Fruit fly (Drosophila melanogaster) whole organism, embryonic: ENCODE data around the gene Arp10.

Experiments
- CG1024 ChIP-seq: fragments of 200-800 bp; sonication (Bioruptor generic); IDR thresholded peaks from 2 replicates; pipeline ENCODE4 v1.3.6; 2022; ENCODE audit warnings: missing biosample characterization, missing genetic modification characterization
- CG11504 ChIP-seq: fragments of 200-800 bp; sonication (Bioruptor generic); optimal IDR thresholded peaks from 3 replicates; lab custom pipeline; 2019; ENCODE audit warnings: missing biosample characterization, mild to moderate bottlenecking, missing genetic modification characterization, moderate library complexity
- CG12391 ChIP-seq: fragments of 200-800 bp; sonication (Bioruptor generic); optimal IDR thresholded peaks from 3 replicates; lab custom pipeline; 2018; ENCODE audit warnings: missing biosample characterization, mild to moderate bottlenecking, missing genetic modification characterization, moderate library complexity
- CG12942 ChIP-seq: fragments of 200-800 bp; sonication (Bioruptor generic); optimal IDR thresholded peaks from 3 replicates; lab custom pipeline; 2016; ENCODE audit warnings: missing biosample characterization, missing genetic modification characterization
- CG14441 ChIP-seq: fragments of 200-800 bp; sonication (Bioruptor generic); IDR thresholded peaks from 2 replicates; pipeline ENCODE4 v1.3.6; 2022; ENCODE audit warnings: missing biosample characterization, missing genetic modification characterization
- CG15479 ChIP-seq: fragments of 200-800 bp; sonication (Bioruptor generic); optimal IDR thresholded peaks from 3 replicates; lab custom pipeline; 2019; ENCODE audit warnings: missing biosample characterization, mild to moderate bottlenecking, missing genetic modification characterization, moderate library complexity
- CG17359 ChIP-seq: fragments of 200-800 bp; sonication (Bioruptor generic); optimal IDR thresholded peaks from 3 replicates; lab custom pipeline; 2018; ENCODE audit warnings: missing biosample characterization, mild to moderate bottlenecking, missing genetic modification characterization, moderate library complexity
- CG18599 ChIP-seq: fragments of 200-800 bp; sonication (Bioruptor generic); optimal IDR thresholded peaks from 3 replicates; lab custom pipeline; 2017; ENCODE audit warnings: missing biosample characterization, missing genetic modification characterization, mild to moderate bottlenecking, moderate library complexity, missing genetic modification reagents
- CG2116 ChIP-seq: fragments of 200-800 bp; sonication (Bioruptor generic); optimal IDR thresholded peaks from 3 replicates; lab custom pipeline; 2018; ENCODE audit warnings: missing biosample characterization, mild to moderate bottlenecking, missing genetic modification characterization
- CG2120 ChIP-seq: fragments of 200-800 bp; sonication (Bioruptor generic); optimal IDR thresholded peaks from 3 replicates; lab custom pipeline; 2016; ENCODE audit warnings: missing biosample characterization, missing genetic modification characterization
- CG2129 ChIP-seq: fragments of 200-800 bp; sonication (Bioruptor generic); IDR thresholded peaks from 2 replicates; pipeline ENCODE4 v1.3.6; 2022; ENCODE audit warnings: missing biosample characterization, missing genetic modification characterization; ENCODE audit not compliant: partially characterized antibody
- CG31365 ChIP-seq: fragments of 200-800 bp; sonication (Bioruptor generic); optimal IDR thresholded peaks from 2 replicates; lab custom pipeline; 2018; ENCODE audit warnings: missing biosample characterization, mild to moderate bottlenecking, missing genetic modification characterization
- CG3163 ChIP-seq: fragments of 200-800 bp; sonication (Bioruptor generic); optimal IDR thresholded peaks from 3 replicates; lab custom pipeline; 2016; ENCODE audit warnings: missing biosample characterization, missing genetic modification characterization
- CG32532 ChIP-seq: fragments of 200-800 bp; sonication (Bioruptor generic); IDR thresholded peaks from 2 replicates; pipeline ENCODE4 v1.3.6; 2022; ENCODE audit warnings: missing biosample characterization, missing genetic modification characterization
- CG3838 ChIP-seq: fragments of 200-800 bp; sonication (Bioruptor generic); optimal IDR thresholded peaks from 3 replicates; lab custom pipeline; 2016; ENCODE audit warnings: missing biosample characterization, missing genetic modification characterization
- CG7745 ChIP-seq: fragments of 200-800 bp; sonication (Bioruptor generic); optimal IDR thresholded peaks from 2 replicates; lab custom pipeline; 2018; ENCODE audit warnings: missing biosample characterization, mild to moderate bottlenecking, missing genetic modification characterization, moderate library complexity
- CG9797 ChIP-seq: fragments of 200-800 bp; sonication (Bioruptor generic); optimal IDR thresholded peaks from 3 replicates; lab custom pipeline; 2018; ENCODE audit warnings: missing biosample characterization, mild to moderate bottlenecking, missing genetic modification characterization
- CHES-1-like ChIP-seq: fragments of 200-800 bp; sonication (Bioruptor generic); optimal IDR thresholded peaks from 2 replicates; lab custom pipeline; 2016; ENCODE audit warnings: missing biosample characterization, missing genetic modification characterization
- Camta ChIP-seq: fragments of 200-800 bp; sonication (Bioruptor generic); optimal IDR thresholded peaks from 2 replicates; lab custom pipeline; 2016; ENCODE audit warnings: missing biosample characterization, missing genetic modification characterization
- CrebB ChIP-seq: fragments of 200-800 bp; sonication (Bioruptor generic); optimal IDR thresholded peaks from 3 replicates; lab custom pipeline; 2018; ENCODE audit warnings: missing biosample characterization, mild to moderate bottlenecking, missing genetic modification characterization
- Dll ChIP-seq: fragments of 200-800 bp; sonication (Bioruptor generic); IDR thresholded peaks from 4 replicates; pipeline ENCODE4 v1.3.6; 2022; ENCODE audit warnings: missing biosample characterization, missing genetic modification characterization; ENCODE audit not compliant: partially characterized antibody
- Dp ChIP-seq: fragments of 200-800 bp; sonication (Bioruptor generic); optimal IDR thresholded peaks from 2 replicates; lab custom pipeline; 2018; ENCODE audit warnings: missing biosample characterization, mild to moderate bottlenecking, missing genetic modification characterization, moderate library complexity
- Fer3 ChIP-seq: fragments of 200-800 bp; sonication (Bioruptor generic); optimal IDR thresholded peaks from 2 replicates; lab custom pipeline; 2018; ENCODE audit warnings: missing biosample characterization, mild to moderate bottlenecking, missing genetic modification characterization, moderate library complexity
- GATAe ChIP-seq: fragments of 200-800 bp; sonication (Bioruptor generic); conservative IDR thresholded peaks from 2 replicates; pipeline ENCODE4 v1.3.6; 2022; ENCODE audit warnings: missing biosample characterization, missing genetic modification characterization
- Gsc ChIP-seq: fragments of 200-800 bp; sonication (Bioruptor generic); IDR thresholded peaks from 2 replicates; pipeline ENCODE4 v1.3.6; 2022; ENCODE audit warnings: missing biosample characterization, missing genetic modification characterization
- Lpt ChIP-seq: fragments of >200 bp; optimal IDR thresholded peaks from 2 replicates; lab custom pipeline; 2018; ENCODE audit warnings: missing biosample characterization, missing genetic modification characterization
- Max ChIP-seq: fragments of 200-800 bp; sonication (Bioruptor generic); optimal IDR thresholded peaks from 2 replicates; lab custom pipeline; 2016; ENCODE audit warnings: missing biosample characterization, mild to moderate bottlenecking, missing genetic modification characterization
- NC2α ChIP-seq: fragments of 200-800 bp; sonication (Bioruptor generic); optimal IDR thresholded peaks from 2 replicates; lab custom pipeline; 2016; ENCODE audit warnings: missing biosample characterization, missing genetic modification characterization
- Ptx1 ChIP-seq: fragments of 200-800 bp; sonication (Bioruptor generic); IDR thresholded peaks from 2 replicates; pipeline ENCODE4 v1.3.6; 2022; ENCODE audit warnings: missing biosample characterization, missing genetic modification characterization
- Ravus ChIP-seq: fragments of 200-800 bp; sonication (Bioruptor generic); IDR thresholded peaks from 2 replicates; pipeline ENCODE4 v1.3.6; 2022; ENCODE audit warnings: missing biosample characterization, missing genetic modification characterization
- al ChIP-seq: fragments of 200-800 bp; sonication (Bioruptor generic); IDR thresholded peaks from 2 replicates; pipeline ENCODE4 v1.3.6; 2022; ENCODE audit warnings: missing biosample characterization, missing genetic modification characterization
- ara ChIP-seq: fragments of 200-800 bp; sonication (Bioruptor generic); IDR thresholded peaks from 2 replicates; pipeline ENCODE4 v1.3.6; 2022; ENCODE audit warnings: missing biosample characterization, missing genetic modification characterization
- cas ChIP-seq: fragments of 200-800 bp; sonication (Bioruptor generic); IDR thresholded peaks from 2 replicates; pipeline ENCODE4 v1.3.6; 2022; ENCODE audit warnings: missing biosample characterization, missing genetic modification characterization
- chm ChIP-seq: fragments of 200-800 bp; sonication (Bioruptor generic); IDR thresholded peaks from 2 replicates; pipeline ENCODE4 v1.3.6; 2022; ENCODE audit warnings: missing biosample characterization, missing genetic modification characterization
- esg ChIP-seq: fragments of 200-800 bp; sonication (Bioruptor generic); conservative IDR thresholded peaks from 2 replicates; pipeline ENCODE4 v1.3.6; 2022; ENCODE audit warnings: missing biosample characterization, missing genetic modification characterization
- eve ChIP-seq, 2 experiments: fragments of >200 bp; optimal IDR thresholded peaks; 2 replicates each; lab custom pipeline; 2017; ENCODE audit warnings: missing biosample characterization in 2 of 2, missing genetic modification characterization in 2 of 2
- gfzf ChIP-seq: fragments of 200-800 bp; sonication (Bioruptor generic); optimal IDR thresholded peaks from 2 replicates; lab custom pipeline; 2016; ENCODE audit warnings: missing biosample characterization, mild to moderate bottlenecking, missing genetic modification characterization, moderate library complexity
- gt ChIP-seq: fragments of 200-800 bp; sonication (Bioruptor generic); IDR thresholded peaks from 2 replicates; pipeline ENCODE4 v1.3.6; 2022; ENCODE audit warnings: missing biosample characterization, missing genetic modification characterization
- her ChIP-seq: fragments of 200-800 bp; sonication (Bioruptor generic); optimal IDR thresholded peaks from 2 replicates; lab custom pipeline; 2016; ENCODE audit warnings: missing biosample characterization, missing genetic modification characterization
- hth ChIP-seq: fragments of >200 bp; optimal IDR thresholded peaks from 2 replicates; lab custom pipeline; 2017; ENCODE audit warnings: inconsistent platforms
- jing ChIP-seq: fragments of 200-800 bp; sonication (Bioruptor generic); optimal IDR thresholded peaks from 2 replicates; lab custom pipeline; 2018; ENCODE audit warnings: missing biosample characterization, mild to moderate bottlenecking, missing genetic modification characterization
- lilli ChIP-seq: fragments of 200-800 bp; sonication (Bioruptor generic); optimal IDR thresholded peaks from 3 replicates; lab custom pipeline; 2016; ENCODE audit warnings: missing biosample characterization, missing genetic modification characterization
- ranshi ChIP-seq: fragments of 200-800 bp; sonication (Bioruptor generic); IDR thresholded peaks from 2 replicates; pipeline ENCODE4 v1.3.6; 2022; ENCODE audit warnings: missing biosample characterization, missing genetic modification characterization
- repo ChIP-seq: fragments of 200-800 bp; sonication (Bioruptor generic); optimal IDR thresholded peaks from 2 replicates; lab custom pipeline; 2016; ENCODE audit warnings: missing biosample characterization, missing genetic modification characterization
- tna ChIP-seq: fragments of 200-800 bp; sonication (Bioruptor generic); IDR thresholded peaks from 2 replicates; pipeline ENCODE4 v1.3.6; 2022; ENCODE audit warnings: missing biosample characterization, missing genetic modification characterization; ENCODE audit not compliant: partially characterized antibody
- unpg ChIP-seq: fragments of 200-800 bp; sonication (Bioruptor generic); optimal IDR thresholded peaks from 3 replicates; lab custom pipeline; 2018; ENCODE audit warnings: missing biosample characterization, mild to moderate bottlenecking, missing genetic modification characterization, moderate library complexity
- vfl ChIP-seq: fragments of 200-800 bp; sonication (Bioruptor generic); optimal IDR thresholded peaks from 2 replicates; lab custom pipeline; 2016; ENCODE audit warnings: missing biosample characterization, missing genetic modification characterization
- vvl ChIP-seq: fragments of 200-800 bp; sonication (Bioruptor generic); IDR thresholded peaks from 2 replicates; pipeline ENCODE4 v1.3.6; 2022; ENCODE audit warnings: missing biosample characterization, missing genetic modification characterization
- wdn ChIP-seq: fragments of 200-800 bp; sonication (Bioruptor generic); IDR thresholded peaks from 2 replicates; pipeline ENCODE4 v1.3.6; 2022; ENCODE audit warnings: missing biosample characterization, missing genetic modification characterization
- zen2 ChIP-seq: fragments of 200-800 bp; sonication (Bioruptor generic); IDR thresholded peaks from 3 replicates; pipeline ENCODE4 v1.3.6; 2022; ENCODE audit warnings: missing biosample characterization, missing genetic modification characterization; ENCODE audit not compliant: partially characterized antibody

Arp10 gene

dm6 chrX:19694792-19695558, 49.0 kb upstream of the Arp10 start, which contains the start of gene CG14229 (continued):
- TF ChIP-seq Dll (0 out of 4 replicates have a peak, but pooled peaks have one; percentile 23), her (GFP tag; lab: Kevin White, UChicago) (no peak), vfl (GFP tag; lab: Kevin White, UChicago) (no peak), CG12391 (tag; lab: Kevin White, UChicago) (no peak), gt (GFP tag; lab: Robert Waterston, UW) (no peak), CG14441 (GFP tag; lab: Robert Waterston, UW) (no peak), gfzf (peak; percentile 69), CG31365 (no peak), CG9797 (GFP tag; lab: Kevin White, UChicago) (peak; percentile 35), CG3163 (GFP tag; lab: Kevin White, UChicago) (no peak), CG2129 (GFP tag; lab: Robert Waterston, UW) (no peak), Max (GFP tag; lab: Kevin White, UChicago) (no peak), chm (GFP tag; lab: Robert Waterston, UW) (no peak), CG2120 (GFP tag; lab: Kevin White, UChicago) (peak; percentile 30), lilli (GFP tag; lab: Kevin White, UChicago) (peak; percentile 26), CG15479 (no peak), NC2α (GFP tag; lab: Kevin White, UChicago) (no peak), CG32532 (GFP tag; lab: Robert Waterston, UW) (peak; percentile 39; the same call in 1 of the 2 replicates), ara (GFP tag; lab: Robert Waterston, UW) (0 out of 2 replicates have a peak, but pooled peaks have one; percentile 35), tna (GFP tag; lab: Robert Waterston, UW) (no peak), Gsc (GFP tag; lab: Robert Waterston, UW) (no peak), Ravus (GFP tag; lab: Robert Waterston, UW) (no peak), esg (GFP tag; lab: Robert Waterston, UW) (no peak), wdn (no peak), CG12942 (GFP tag; lab: Kevin White, UChicago) (no peak), CG2116 (GFP tag; lab: Kevin White, UChicago) (no peak), Dp (GFP tag; lab: Kevin White, UChicago) (peak; percentile 5), CG1024 (no peak), CrebB (tag; lab: Kevin White, UChicago) (no peak), CG11504 (tag; lab: Kevin White, UChicago) (peak; percentile 23), CHES-1-like (no peak), zen2 (GFP tag; lab: Robert Waterston, UW) (no peak), unpg (GFP tag; lab: Kevin White, UChicago) (no peak), CG7745 (tag; lab: Kevin White, UChicago) (no peak), Fer3 (tag; lab: Kevin White, UChicago) (no peak), CG3838 (GFP tag; lab: Kevin White, UChicago) (no peak), eve (GFP tag; optimal IDR thresholded peaks at IDR 0.05; lab: Kevin White, UChicago) (no peak), Ptx1 (GFP tag; lab: Robert Waterston, UW) (peak; percentile 52), Camta (GFP tag; lab: Kevin White, UChicago) (no peak), jing (no peak), Lpt (GFP tag; lab: Kevin White, UChicago) (no peak), CG18599 (no peak), CG17359 (tag; lab: Kevin White, UChicago) (peak; percentile 32), GATAe (GFP tag; lab: Robert Waterston, UW) (no peak), cas (GFP tag; lab: Robert Waterston, UW) (no peak), hth (no peak), ranshi (GFP tag; lab: Robert Waterston, UW) (0 out of 2 replicates have a peak, but pooled peaks have one; percentile 24), repo (GFP tag; lab: Kevin White, UChicago) (no peak), al (GFP tag; lab: Robert Waterston, UW) (peak; percentile 27; the same call in 1 of the 2 replicates), vvl (GFP tag; lab: Robert Waterston, UW) (peak; percentile 23; the same call in 1 of the 2 replicates)
